Fruit fly (Drosophila melanogaster) whole organism, pupa: ENCODE data around the gene CG10710.

ENCODE experiments used
- CG15710 ChIP-seq: fragments of 200-800 bp; sonication (Bioruptor generic); optimal IDR thresholded peaks from 2 replicates; lab custom pipeline; 2018; ENCODE audit warnings: missing biosample characterization, mild to moderate bottlenecking, missing genetic modification characterization, moderate library complexity
- CG32121 ChIP-seq: fragments of 200-800 bp; sonication (Bioruptor generic); IDR thresholded peaks from 2 replicates; pipeline ENCODE4 v1.3.6; 2022; ENCODE audit warnings: missing biosample characterization, missing genetic modification characterization
- CG4496 ChIP-seq: fragments of 200-800 bp; sonication (Bioruptor generic); IDR thresholded peaks from 3 replicates; pipeline ENCODE4 v1.3.6; 2022; ENCODE audit warnings: missing biosample characterization, missing genetic modification characterization
- CG8159 ChIP-seq: fragments of 200-800 bp; sonication (Bioruptor generic); optimal IDR thresholded peaks from 3 replicates; lab custom pipeline; 2018; ENCODE audit warnings: missing biosample characterization, mild to moderate bottlenecking, missing genetic modification characterization, moderate library complexity
- D1 ChIP-seq: fragments of 200-800 bp; sonication (Bioruptor generic); optimal IDR thresholded peaks from 2 replicates; lab custom pipeline; 2018; ENCODE audit warnings: missing biosample characterization, mild to moderate bottlenecking, missing genetic modification characterization, moderate library complexity
- EcR ChIP-seq: fragments of 200-800 bp; sonication (Bioruptor generic); optimal IDR thresholded peaks from 3 replicates; lab custom pipeline; 2019; ENCODE audit warnings: missing biosample characterization, missing genetic modification characterization, mild to moderate bottlenecking, moderate library complexity, missing genetic modification reagents
- Pif1B ChIP-seq: fragments of 200-800 bp; sonication (Bioruptor generic); optimal IDR thresholded peaks from 3 replicates; lab custom pipeline; 2016; ENCODE audit warnings: missing biosample characterization, missing genetic modification characterization
- Snoo ChIP-seq: fragments of 200-800 bp; sonication (Bioruptor generic); optimal IDR thresholded peaks from 3 replicates; lab custom pipeline; 2017; ENCODE audit warnings: missing biosample characterization, mild to moderate bottlenecking, missing genetic modification characterization, inconsistent platforms

dm6 chr3L:13479204-13479600 lies 40.2 kb downstream of the CG10710 start:
- TF ChIP-seq EcR (GFP tag; lab: Kevin White, UChicago) (no peak), CG4496 (GFP tag; lab: Robert Waterston, UW) (no peak), CG15710 (tag; lab: Kevin White, UChicago) (no peak), Pif1B (GFP tag; lab: Kevin White, UChicago) (no peak), CG32121 (GFP tag; lab: Robert Waterston, UW) (no peak), D1 (tag; lab: Kevin White, UChicago) (no peak), Snoo (tag; lab: Kevin White, UChicago) (no peak), CG8159 (tag; lab: Kevin White, UChicago) (no peak)
